Worm (Caenorhabditis elegans) whole organism, L4/young adult: Measurements from ENCODE around the gene dph-5.

Source experiments
- dao-5 ChIP-seq: sonication (generic microtip); optimal IDR thresholded peaks from 2 replicates; lab custom pipeline; 2016; ENCODE audit warnings: missing genotype, missing genetic modification characterization, moderate library complexity, missing compliant biosample characterization
- him-1 ChIP-seq: sonication (generic microtip); optimal IDR thresholded peaks from 2 replicates; lab custom pipeline; 2016; ENCODE audit warnings: missing genotype, missing genetic modification reagents, missing genetic modification characterization, missing compliant biosample characterization

- TF ChIP-seq him-1 (no peak), dao-5 (tag; lab: Kevin White, UChicago) (no peak)
Observed at ce11 chrII:11305627-11306449, 44.2 kb upstream of the dph-5 start, which contains the start of gene rsf-1.
